Worm (Caenorhabditis elegans) whole organism, L3 larva: ENCODE results near the gene Y50D4B.4.

ENCODE experiments used
- jun-1 ChIP-seq: fragments of 150-350 bp; optimal IDR thresholded peaks from 2 replicates; lab custom pipeline; 2014; ENCODE audit warnings: missing biosample characterization, missing genetic modification reagents, missing genetic modification characterization
- nhr-11 ChIP-seq: fragments of 150-350 bp; optimal IDR thresholded peaks from 2 replicates; lab custom pipeline; 2014; ENCODE audit warnings: missing biosample characterization, missing genetic modification characterization
- nhr-12 ChIP-seq: fragments of 150-350 bp; optimal IDR thresholded peaks from 2 replicates; lab custom pipeline; 2014; ENCODE audit warnings: missing biosample characterization, missing genetic modification characterization
- sea-2 ChIP-seq: fragments of 150-350 bp; sonication (generic microtip); optimal IDR thresholded peaks from 4 replicates; lab custom pipeline; 2014; ENCODE audit warnings: missing biosample characterization, missing genetic modification reagents, missing genetic modification characterization
- ztf-11 ChIP-seq: fragments of 150-350 bp; optimal IDR thresholded peaks from 2 replicates; lab custom pipeline; 2014; ENCODE audit warnings: missing biosample characterization, missing genetic modification characterization

DNA sequence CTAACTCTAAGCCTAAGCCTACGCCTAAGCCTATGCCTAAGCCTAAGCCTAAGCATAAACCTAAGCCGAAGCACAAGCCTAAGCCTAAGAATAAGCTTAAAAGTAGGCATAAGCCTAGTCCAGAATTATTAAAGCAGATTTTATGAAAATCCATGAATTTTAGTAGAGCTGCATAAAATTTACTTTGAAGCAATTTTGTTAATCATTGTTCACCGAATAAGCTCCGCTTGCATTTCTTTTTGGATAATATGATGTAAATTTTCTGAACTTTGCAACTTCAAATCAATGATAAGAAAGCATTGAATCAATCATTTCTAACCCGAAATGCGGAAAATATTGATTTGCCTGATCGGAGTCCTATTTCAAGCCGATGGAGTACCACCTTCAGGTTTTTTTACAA lies 41.8 kb downstream of the Y50D4B.4 start, which contains the start of gene cpr-8:
- TF ChIP-seq ztf-11 (tag; lab: Kevin White, UChicago) = no peak
- TF ChIP-seq nhr-12 (tag; lab: Kevin White, UChicago) = no peak
- TF ChIP-seq jun-1 (tag; lab: Kevin White, UChicago) = no peak
- TF ChIP-seq nhr-11 (tag; lab: Kevin White, UChicago) = no peak
- TF ChIP-seq sea-2 (GFP tag; lab: Kevin White, UChicago) = no peak
